Fruit fly (Drosophila melanogaster): Measurements from ENCODE around the gene Pex12.

Pex12 gene

DNA sequence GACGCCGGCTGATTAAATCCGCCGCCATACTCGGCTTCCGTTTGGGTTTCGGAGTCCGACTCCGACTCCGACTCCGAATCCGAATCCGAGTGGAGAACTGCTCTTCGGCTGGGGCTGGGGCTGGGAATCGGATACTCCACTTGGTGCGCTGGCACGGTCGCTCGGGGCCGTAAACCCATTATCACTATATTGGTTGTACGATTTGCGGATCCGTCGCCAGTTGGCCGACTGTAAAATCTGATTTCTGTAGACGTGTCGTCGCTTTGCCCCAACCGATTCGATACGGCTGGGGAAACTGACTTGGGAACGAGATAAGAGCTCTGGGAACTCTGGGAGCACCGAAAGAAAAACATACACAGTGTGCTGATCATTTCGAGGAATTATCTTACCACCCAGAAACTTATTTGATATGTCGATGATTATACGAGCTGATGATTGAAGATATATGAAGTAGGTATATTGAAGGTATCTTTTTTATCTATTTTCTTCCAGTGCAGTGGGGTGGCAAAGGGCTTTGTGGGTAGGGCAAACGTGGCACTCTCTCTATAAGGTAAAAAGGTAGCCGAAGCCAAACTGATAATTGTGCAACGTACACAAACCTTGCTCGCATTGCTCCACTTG is 42.2 kb downstream of the Pex12 start (continued):
- TF ChIP-seq nerfin-2 (GFP tag; IDR thresholded peaks at IDR 0.05; ENCODE audit: partially characterized antibody), result no peak
- TF ChIP-seq dimm (GFP tag; IDR thresholded peaks at IDR 0.05), result 0 out of 2 replicates have a peak, but pooled peaks have one; percentile 11
- peak; percentile 21 for TF ChIP-seq Mes4 (GFP tag; optimal IDR thresholded peaks at IDR 0.05)
- TF ChIP-seq H2.0 (GFP tag; IDR thresholded peaks at IDR 0.05), result peak; percentile 41; the same call in 1 of the 2 replicates
- TF ChIP-seq sc (optimal IDR thresholded peaks at IDR 0.05), result no peak
- no peak for TF ChIP-seq sc (GFP tag; optimal IDR thresholded peaks at IDR 0.05)
- peak; percentile 42 for TF ChIP-seq CG9609 (GFP tag; optimal IDR thresholded peaks at IDR 0.05)
- TF ChIP-seq CG9727 (GFP tag; optimal IDR thresholded peaks at IDR 0.05), result peak; percentile 29
- TF ChIP-seq Stat92E (GFP tag; optimal IDR thresholded peaks at IDR 0.05), result no peak
- TF ChIP-seq kni (GFP tag; optimal IDR thresholded peaks at IDR 0.05), result no peak
- peak; percentile 4 for TF ChIP-seq CG33557 (GFP tag; optimal IDR thresholded peaks at IDR 0.05)
- peak; percentile 82 for TF ChIP-seq Sox102F (GFP tag; optimal IDR thresholded peaks at IDR 0.05)
- peak; percentile 42 for TF ChIP-seq Hr3 (GFP tag; optimal IDR thresholded peaks at IDR 0.05)
- no peak for TF ChIP-seq CG14965 (GFP tag; optimal IDR thresholded peaks at IDR 0.05; ENCODE audit: borderline replicate concordance)
- no peak for TF ChIP-seq pfk (GFP tag; optimal IDR thresholded peaks at IDR 0.05)
- TF ChIP-seq CG42726 (GFP tag; IDR thresholded peaks at IDR 0.05; ENCODE audit: partially characterized antibody), result no peak
- no peak for TF ChIP-seq CG12942 (GFP tag; optimal IDR thresholded peaks at IDR 0.05)
- peak in 1 of 2 experiments; percentile 59 for TF ChIP-seq bsh (GFP tag; optimal IDR thresholded peaks at IDR 0.05)
- TF ChIP-seq btn (GFP tag; optimal IDR thresholded peaks at IDR 0.05), result peak; percentile 4
- peak; percentile 73 for TF ChIP-seq HLH3B (GFP tag; IDR thresholded peaks at IDR 0.05)
- no peak for TF ChIP-seq prd (optimal IDR thresholded peaks at IDR 0.05)
- TF ChIP-seq prd (GFP tag; IDR thresholded peaks at IDR 0.05), result peak; percentile 60; the same call in 2 of the 3 replicates
- peak; percentile 54 for TF ChIP-seq CoRest (tag; optimal IDR thresholded peaks at IDR 0.05)
- no peak for TF ChIP-seq gsb (GFP tag; IDR thresholded peaks at IDR 0.05)
- peak; percentile 59 for TF ChIP-seq ttk (GFP tag; IDR thresholded peaks at IDR 0.05)
- TF ChIP-seq CG14710 (tag; optimal IDR thresholded peaks at IDR 0.05), result peak; percentile 10
- TF ChIP-seq mirr (GFP tag; optimal IDR thresholded peaks at IDR 0.05), result no peak
- peak; percentile 71 for TF ChIP-seq dysf (GFP tag; IDR thresholded peaks at IDR 0.05)
- TF ChIP-seq B-H1 (GFP tag; IDR thresholded peaks at IDR 0.05), result peak; percentile 54
- TF ChIP-seq CG1602 (GFP tag; optimal IDR thresholded peaks at IDR 0.05), result peak; percentile 30
- peak; percentile 32 for TF ChIP-seq nmo (GFP tag; optimal IDR thresholded peaks at IDR 0.05)
- TF ChIP-seq ATbp (GFP tag; optimal IDR thresholded peaks at IDR 0.05), result peak; percentile 69
- peak; percentile 33 for TF ChIP-seq her (GFP tag; optimal IDR thresholded peaks at IDR 0.05)
- TF ChIP-seq fd64A (GFP tag; optimal IDR thresholded peaks at IDR 0.05), result no peak
- peak; percentile 58 for TF ChIP-seq CG9932 (GFP tag; IDR thresholded peaks at IDR 0.05)
- no peak for TF ChIP-seq CG12236 (GFP tag; optimal IDR thresholded peaks at IDR 0.05)
- 0 out of 2 replicates have a peak, but pooled peaks have one; percentile 23 for TF ChIP-seq CG1024 (GFP tag; IDR thresholded peaks at IDR 0.05)
- TF ChIP-seq CG6689 (GFP tag; IDR thresholded peaks at IDR 0.05), result peak; percentile 45; the same call in 1 of the 2 replicates
- peak in 1 of 2 experiments; percentile 45 for TF ChIP-seq Eip74EF (GFP tag; optimal IDR thresholded peaks at IDR 0.05)
- TF ChIP-seq chinmo (GFP tag; IDR thresholded peaks at IDR 0.05; ENCODE audit: partially characterized antibody), result 0 out of 4 replicates have a peak, but pooled peaks have one; percentile 53
- TF ChIP-seq cwo (GFP tag; optimal IDR thresholded peaks at IDR 0.05), result peak; percentile 27
- TF ChIP-seq Meics (GFP tag; optimal IDR thresholded peaks at IDR 0.05), result peak; percentile 29
- TF ChIP-seq Atf-2 (GFP tag; optimal IDR thresholded peaks at IDR 0.05), result peak; percentile 33
- TF ChIP-seq grau (tag; optimal IDR thresholded peaks at IDR 0.05), result peak; percentile 45
- TF ChIP-seq HLH54F (GFP tag; optimal IDR thresholded peaks at IDR 0.05), result peak; percentile 27
- TF ChIP-seq CG17802 (tag; optimal IDR thresholded peaks at IDR 0.05), result no peak
- TF ChIP-seq zf30C (GFP tag; optimal IDR thresholded peaks at IDR 0.05), result peak; percentile 40
- peak; percentile 52 for TF ChIP-seq lilli (GFP tag; optimal IDR thresholded peaks at IDR 0.05)
- peak; percentile 0 for TF ChIP-seq CG5180 (GFP tag; optimal IDR thresholded peaks at IDR 0.05)
